Fruit fly (Drosophila melanogaster): ENCODE data around the gene Octalpha2R.

Octalpha2R gene

DNA sequence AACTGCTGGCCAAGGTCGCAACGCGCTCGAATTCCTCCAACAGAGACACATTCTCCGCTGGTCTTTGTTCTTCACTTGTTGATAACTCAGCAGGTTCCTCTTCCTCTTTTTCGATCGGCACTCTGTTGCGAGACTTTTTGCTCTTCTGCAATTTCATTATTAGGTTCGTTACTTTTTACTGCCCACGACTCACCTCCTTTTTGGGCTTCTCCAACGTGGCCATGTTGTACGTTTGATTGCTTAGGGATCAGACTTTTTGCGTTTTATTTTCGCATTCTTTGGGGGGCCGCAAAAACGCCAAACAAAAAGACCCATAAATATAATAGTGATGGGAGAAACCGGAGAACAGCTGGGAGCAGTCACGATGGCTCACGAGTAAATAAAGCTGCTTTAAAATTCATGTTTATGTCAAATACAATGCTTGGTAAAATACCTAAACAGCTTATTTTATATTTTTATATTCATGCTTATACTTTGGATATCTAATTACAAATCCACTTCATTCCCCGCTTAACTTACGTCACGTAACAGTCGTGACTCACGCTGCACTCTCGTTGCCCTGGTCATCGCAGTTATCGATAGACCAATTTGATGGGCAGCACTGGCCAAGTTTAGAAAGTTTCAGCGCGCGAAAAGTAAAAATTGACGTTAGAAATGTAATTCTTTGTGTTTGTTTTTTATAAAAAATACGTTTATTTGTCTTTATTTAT is 90.3 kb downstream of the Octalpha2R start, which contains the start of gene Epg5 (continued):
- TF ChIP-seq Rfx (GFP tag; IDR thresholded peaks at IDR 0.05), result peak; percentile 90
- no peak for TF ChIP-seq Hey (tag; optimal IDR thresholded peaks at IDR 0.05)
- no peak for TF ChIP-seq CG10147 (GFP tag; optimal IDR thresholded peaks at IDR 0.05)
- no peak for TF ChIP-seq CG4707 (GFP tag; optimal IDR thresholded peaks at IDR 0.05)
- TF ChIP-seq CG4617 (GFP tag; optimal IDR thresholded peaks at IDR 0.05; ENCODE audit: borderline replicate concordance), result peak; percentile 85
- no peak for TF ChIP-seq CG1603 (tag; optimal IDR thresholded peaks at IDR 0.05)
- TF ChIP-seq NK7.1 (GFP tag; optimal IDR thresholded peaks at IDR 0.05), result peak; percentile 39
- no peak for TF ChIP-seq Sox102F (GFP tag; optimal IDR thresholded peaks at IDR 0.05)
- TF ChIP-seq zen (tag; optimal IDR thresholded peaks at IDR 0.05), result no peak
- no peak for TF ChIP-seq CG12769 (tag; optimal IDR thresholded peaks at IDR 0.05)
- peak; percentile 50; the same call in 1 of the 2 replicates for TF ChIP-seq peb (GFP tag; IDR thresholded peaks at IDR 0.05)
- TF ChIP-seq Sox100B (GFP tag; optimal IDR thresholded peaks at IDR 0.05), result no peak
- peak; percentile 98 for TF ChIP-seq CG16813 (GFP tag; IDR thresholded peaks at IDR 0.05; ENCODE audit: partially characterized antibody)
- peak; percentile 45 for TF ChIP-seq CG18764 (GFP tag; optimal IDR thresholded peaks at IDR 0.05)
- TF ChIP-seq CG34376 (GFP tag; optimal IDR thresholded peaks at IDR 0.05), result no peak
- no peak for TF ChIP-seq CG11723 (GFP tag; optimal IDR thresholded peaks at IDR 0.05)
- TF ChIP-seq jumu (GFP tag; optimal IDR thresholded peaks at IDR 0.05), result peak; percentile 61
- TF ChIP-seq aop (GFP tag; IDR thresholded peaks at IDR 0.05), result no peak
- TF ChIP-seq CG18619 (GFP tag; optimal IDR thresholded peaks at IDR 0.05), result peak; percentile 54
- no peak for TF ChIP-seq CG14050 (GFP tag; IDR thresholded peaks at IDR 0.05)
- TF ChIP-seq CG10431 (GFP tag; optimal IDR thresholded peaks at IDR 0.05), result no peak
- peak; percentile 81 for TF ChIP-seq CG14014 (GFP tag; IDR thresholded peaks at IDR 0.05)
- TF ChIP-seq luna (GFP tag; optimal IDR thresholded peaks at IDR 0.05), result peak; percentile 53
- peak; percentile 20 for TF ChIP-seq ERR (GFP tag; optimal IDR thresholded peaks at IDR 0.05)
- peak; percentile 43; the same call in 1 of the 2 replicates for TF ChIP-seq CG32767 (GFP tag; IDR thresholded peaks at IDR 0.05)
- no peak for TF ChIP-seq CG15479 (GFP tag; optimal IDR thresholded peaks at IDR 0.05)
- TF ChIP-seq CG7839 (tag; optimal IDR thresholded peaks at IDR 0.05), result no peak
- peak; percentile 22 for TF ChIP-seq CG9797 (GFP tag; optimal IDR thresholded peaks at IDR 0.05)
- TF ChIP-seq E2f2 (GFP tag; IDR thresholded peaks at IDR 0.05), result peak; percentile 90
- no peak for TF ChIP-seq mirr (GFP tag; optimal IDR thresholded peaks at IDR 0.05)
- TF ChIP-seq chinmo (GFP tag; IDR thresholded peaks at IDR 0.05; ENCODE audit: partially characterized antibody), result peak; percentile 88; the same call in 3 of the 4 replicates
- peak; percentile 72 for TF ChIP-seq Aef1 (GFP tag; IDR thresholded peaks at IDR 0.05)
- no peak for TF ChIP-seq prd (optimal IDR thresholded peaks at IDR 0.05)
- TF ChIP-seq prd (GFP tag; IDR thresholded peaks at IDR 0.05), result peak; percentile 82
- no peak for TF ChIP-seq CG10274 (GFP tag; optimal IDR thresholded peaks at IDR 0.05)
- no peak for TF ChIP-seq Nf-YC (tag; optimal IDR thresholded peaks at IDR 0.05)
- TF ChIP-seq eyg (GFP tag; optimal IDR thresholded peaks at IDR 0.05), result peak; percentile 42
- TF ChIP-seq tna (GFP tag; IDR thresholded peaks at IDR 0.05; ENCODE audit: partially characterized antibody), result peak; percentile 85
- TF ChIP-seq CG17912 (GFP tag; optimal IDR thresholded peaks at IDR 0.05), result no peak
- peak; percentile 29 for TF ChIP-seq Lhr (GFP tag; optimal IDR thresholded peaks at IDR 0.05)
- peak; percentile 71 for TF ChIP-seq shn (GFP tag; optimal IDR thresholded peaks at IDR 0.05)
- peak; percentile 94 for TF ChIP-seq nerfin-2 (GFP tag; IDR thresholded peaks at IDR 0.05; ENCODE audit: partially characterized antibody)
- no peak for TF ChIP-seq Blimp-1 (GFP tag; optimal IDR thresholded peaks at IDR 0.05)
- no peak for TF ChIP-seq Meics (GFP tag; optimal IDR thresholded peaks at IDR 0.05)
- TF ChIP-seq nmo (GFP tag; optimal IDR thresholded peaks at IDR 0.05), result peak; percentile 88
- TF ChIP-seq Oaz (GFP tag; IDR thresholded peaks at IDR 0.05), result no peak
- TF ChIP-seq chn (GFP tag; optimal IDR thresholded peaks at IDR 0.05), result peak; percentile 85
- TF ChIP-seq D19A (tag; optimal IDR thresholded peaks at IDR 0.05), result no peak
- no peak for TF ChIP-seq CG2202 (tag; optimal IDR thresholded peaks at IDR 0.05)

All from whole organism, embryonic.